Worm (Caenorhabditis elegans) whole organism, L2 larva: ENCODE data around the gene W07B8.4.

ENCODE experiments used
- F13H6.1 ChIP-seq: sonication (generic microtip); optimal IDR thresholded peaks from 2 replicates; lab custom pipeline; 2016; ENCODE audit warnings: missing genetic modification characterization, missing compliant biosample characterization
- Y55F3AM.14 ChIP-seq: fragments of 200-800 bp; sonication (Bioruptor generic); optimal IDR thresholded peaks from 2 replicates; lab custom pipeline; 2018; ENCODE audit warnings: mild to moderate bottlenecking, missing genetic modification characterization, missing compliant biosample characterization
- ZK546.5 ChIP-seq: sonication (generic microtip); optimal IDR thresholded peaks from 2 replicates; lab custom pipeline; 2017; ENCODE audit warnings: missing biosample characterization, missing genetic modification characterization
- alr-1 ChIP-seq: fragments of 150-350 bp; optimal IDR thresholded peaks from 2 replicates; lab custom pipeline; 2014; ENCODE audit warnings: missing biosample characterization, missing genetic modification characterization
- aly-2 ChIP-seq: fragments of 150-350 bp; optimal IDR thresholded peaks from 2 replicates; lab custom pipeline; 2014; ENCODE audit warnings: missing biosample characterization, missing genetic modification characterization
- ama-1 ChIP-seq: fragments of 150-350 bp; optimal IDR thresholded peaks from 2 replicates; lab custom pipeline; 2018; ENCODE audit warnings: inconsistent platforms
- blmp-1 ChIP-seq: sonication (generic microtip); optimal IDR thresholded peaks from 2 replicates; lab custom pipeline; 2017; ENCODE audit warnings: missing genetic modification characterization, mild to moderate bottlenecking, missing compliant biosample characterization, antibody characterized with exemption, moderate library complexity; ENCODE audit not compliant: insufficient read depth
- ceh-82 ChIP-seq: fragments of 150-350 bp; optimal IDR thresholded peaks from 2 replicates; lab custom pipeline; 2014; ENCODE audit warnings: missing biosample characterization, missing genetic modification characterization
- crh-2 ChIP-seq: sonication (generic microtip); optimal IDR thresholded peaks from 2 replicates; lab custom pipeline; 2017; ENCODE audit warnings: missing biosample characterization, missing genetic modification characterization
- dmd-4 ChIP-seq: sonication (generic microtip); optimal IDR thresholded peaks from 2 replicates; lab custom pipeline; 2017; ENCODE audit warnings: missing biosample characterization, missing genetic modification characterization
- egl-27 ChIP-seq: sonication (generic microtip); optimal IDR thresholded peaks from 3 replicates; lab custom pipeline; 2017; ENCODE audit warnings: missing biosample characterization, missing genetic modification reagents, missing genetic modification characterization
- elt-1 ChIP-seq: fragments of 150-350 bp; optimal IDR thresholded peaks from 2 replicates; lab custom pipeline; 2014; ENCODE audit warnings: missing biosample characterization, missing genetic modification characterization
- elt-3 ChIP-seq: sonication (generic microtip); optimal IDR thresholded peaks from 2 replicates; lab custom pipeline; 2017; ENCODE audit warnings: missing biosample characterization, missing genetic modification characterization
- fos-1 ChIP-seq: fragments of 150-350 bp; optimal IDR thresholded peaks from 2 replicates; lab custom pipeline; 2014; ENCODE audit warnings: missing biosample characterization, missing genetic modification characterization
- gmeb-1 ChIP-seq: fragments of 150-350 bp; optimal IDR thresholded peaks from 2 replicates; lab custom pipeline; 2014; ENCODE audit warnings: missing biosample characterization, missing genetic modification characterization
- lin-11 ChIP-seq: fragments of 150-350 bp; sonication (generic microtip); optimal IDR thresholded peaks from 2 replicates; lab custom pipeline; 2014; ENCODE audit warnings: missing biosample characterization, missing genetic modification characterization, inconsistent platforms, mixed read lengths
- lin-13 ChIP-seq: fragments of 150-350 bp; optimal IDR thresholded peaks from 2 replicates; lab custom pipeline; 2014; ENCODE audit warnings: missing biosample characterization, missing genetic modification reagents, missing genetic modification characterization
- lin-39 ChIP-seq: fragments of 150-350 bp; optimal IDR thresholded peaks from 2 replicates; lab custom pipeline; 2014; ENCODE audit warnings: missing biosample characterization, missing genetic modification reagents, missing genetic modification characterization
- lsy-2 ChIP-seq, 2 experiments: fragments of 150-350 bp in 1 of 2; sonication (generic microtip) in 1 of 2; optimal IDR thresholded peaks; 2 replicates each; lab custom pipeline; 2014 to 2017; ENCODE audit warnings: missing biosample characterization in 2 of 2, missing genetic modification characterization in 2 of 2
- mab-5 ChIP-seq: fragments of 150-350 bp; optimal IDR thresholded peaks from 2 replicates; lab custom pipeline; 2014; ENCODE audit warnings: missing biosample characterization, missing genetic modification characterization
- mbf-1 ChIP-seq: sonication (generic microtip); optimal IDR thresholded peaks from 2 replicates; lab custom pipeline; 2017; ENCODE audit warnings: missing biosample characterization, missing genetic modification characterization
- mdl-1 ChIP-seq, 2 experiments: fragments of 150-350 bp in 1 of 2; sonication (generic microtip) in 1 of 2; optimal IDR thresholded peaks; 2 replicates each; lab custom pipeline; 2017; ENCODE audit warnings: missing biosample characterization in 2 of 2, missing genetic modification characterization in 2 of 2
- nhr-10 ChIP-seq: sonication (generic microtip); optimal IDR thresholded peaks from 2 replicates; lab custom pipeline; 2017; ENCODE audit warnings: missing biosample characterization, missing genetic modification characterization
- nhr-11 ChIP-seq: fragments of 150-350 bp; optimal IDR thresholded peaks from 2 replicates; lab custom pipeline; 2014; ENCODE audit warnings: missing biosample characterization, missing genetic modification characterization
- nhr-12 ChIP-seq: fragments of 150-350 bp; optimal IDR thresholded peaks from 2 replicates; lab custom pipeline; 2014; ENCODE audit warnings: missing biosample characterization, missing genetic modification characterization
- nhr-129 ChIP-seq: fragments of 150-350 bp; optimal IDR thresholded peaks from 2 replicates; lab custom pipeline; 2014; ENCODE audit warnings: missing biosample characterization, missing genetic modification characterization
- nhr-21 ChIP-seq: fragments of 150-350 bp; optimal IDR thresholded peaks from 2 replicates; lab custom pipeline; 2014; ENCODE audit warnings: missing biosample characterization, missing genetic modification characterization
- nhr-23 ChIP-seq: fragments of 150-350 bp; optimal IDR thresholded peaks from 2 replicates; lab custom pipeline; 2014; ENCODE audit warnings: missing biosample characterization, missing genetic modification reagents, missing genetic modification characterization
- nhr-25 ChIP-seq: fragments of 150-350 bp; sonication (generic microtip); optimal IDR thresholded peaks from 3 replicates; lab custom pipeline; 2014; ENCODE audit warnings: missing biosample characterization, missing genetic modification characterization
- nhr-6 ChIP-seq: fragments of 150-350 bp; optimal IDR thresholded peaks from 2 replicates; lab custom pipeline; 2014; ENCODE audit warnings: missing biosample characterization, missing genetic modification characterization
- nhr-77 ChIP-seq: fragments of 150-350 bp; optimal IDR thresholded peaks from 2 replicates; lab custom pipeline; 2014; ENCODE audit warnings: missing biosample characterization, missing genetic modification characterization
- peb-1 ChIP-seq: fragments of 150-350 bp; optimal IDR thresholded peaks from 2 replicates; lab custom pipeline; 2014; ENCODE audit warnings: missing biosample characterization, missing genetic modification characterization
- sem-4 ChIP-seq: fragments of 150-350 bp; optimal IDR thresholded peaks from 2 replicates; lab custom pipeline; 2014; ENCODE audit warnings: missing biosample characterization, missing genetic modification reagents, missing genetic modification characterization
- skn-1 ChIP-seq: sonication (generic microtip); optimal IDR thresholded peaks from 2 replicates; lab custom pipeline; 2017; ENCODE audit warnings: missing biosample characterization, missing genetic modification characterization
- sma-3 ChIP-seq: sonication (generic microtip); optimal IDR thresholded peaks from 2 replicates; lab custom pipeline; 2016; ENCODE audit warnings: missing genetic modification reagents, missing genetic modification characterization, missing compliant biosample characterization
- sma-9 ChIP-seq, 2 experiments: fragments of 150-350 bp in 1 of 2; sonication (generic microtip) in 1 of 2; optimal IDR thresholded peaks; 2 replicates each; lab custom pipeline; 2014 to 2016; ENCODE audit warnings: missing genetic modification characterization in 2 of 2, mild to moderate bottlenecking in 1 of 2, missing biosample characterization in 1 of 2, missing compliant biosample characterization in 1 of 2, missing genetic modification reagents in 1 of 2, moderate library complexity in 1 of 2
- snpc-4 ChIP-seq: fragments of 150-350 bp; optimal IDR thresholded peaks from 2 replicates; lab custom pipeline; 2014; ENCODE audit warnings: missing biosample characterization, missing genetic modification characterization
- unc-39 ChIP-seq: fragments of 150-350 bp; optimal IDR thresholded peaks from 2 replicates; lab custom pipeline; 2014; ENCODE audit warnings: missing biosample characterization, missing genetic modification characterization
- unc-55 ChIP-seq: fragments of 150-350 bp; sonication (generic microtip); optimal IDR thresholded peaks from 3 replicates; lab custom pipeline; 2014; ENCODE audit warnings: missing biosample characterization, missing genetic modification reagents, missing genetic modification characterization
- unc-62 ChIP-seq: fragments of 150-350 bp; optimal IDR thresholded peaks from 2 replicates; lab custom pipeline; 2014; ENCODE audit warnings: missing biosample characterization, missing genetic modification reagents, missing genetic modification characterization
- ztf-1 ChIP-seq: fragments of 200-800 bp; sonication (Bioruptor generic); conservative IDR thresholded peaks from 2 replicates; pipeline ENCODE4 v1.3.6; 2022; ENCODE audit warnings: missing genetic modification characterization, missing compliant biosample characterization
- ztf-11 ChIP-seq: sonication (generic microtip); optimal IDR thresholded peaks from 2 replicates; lab custom pipeline; 2017; ENCODE audit warnings: missing biosample characterization, missing genetic modification characterization
- ztf-4 ChIP-seq: fragments of 150-350 bp; optimal IDR thresholded peaks from 2 replicates; lab custom pipeline; 2014; ENCODE audit warnings: missing biosample characterization, missing genetic modification characterization

W07B8.4 gene

ce11 chrV:1157443-1157842, 25.7 kb upstream of the W07B8.4 start:
- TF ChIP-seq F13H6.1 (tag; lab: Kevin White, UChicago) (no peak), Y55F3AM.14 (GFP tag; lab: Kevin White, UChicago) (peak; percentile 62), nhr-77 (tag; lab: Kevin White, UChicago) (peak; percentile 0)

DNA sequence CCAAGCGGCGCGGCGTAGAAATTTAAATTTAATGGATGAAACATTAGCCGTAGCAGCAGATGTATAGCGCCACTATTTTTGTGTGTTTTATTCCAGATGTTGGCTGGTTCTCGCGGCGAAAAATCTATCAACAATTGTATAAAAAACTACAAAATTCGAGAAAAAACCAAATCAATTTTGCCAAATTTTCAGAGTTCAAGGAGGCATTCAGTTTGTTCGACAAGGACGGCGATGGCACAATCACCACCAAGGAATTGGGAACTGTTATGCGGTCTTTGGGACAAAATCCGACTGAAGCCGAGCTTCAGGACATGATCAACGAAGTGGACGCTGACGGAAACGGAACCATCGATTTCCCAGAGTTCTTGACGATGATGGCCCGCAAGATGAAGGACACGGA, 24.7 kb upstream of the W07B8.4 start:
- no peak for TF ChIP-seq lin-11 (tag; lab: Kevin White, UChicago)
- TF ChIP-seq nhr-10 (tag; lab: Kevin White, UChicago), result no peak
- TF ChIP-seq skn-1, result no peak
- TF ChIP-seq mab-5, result no peak
- TF ChIP-seq, all 48 proteins: peak for 0

ce11 chrV:1155914-1156313, 24.2 kb upstream of the W07B8.4 start, which contains the start of gene cmd-1:
cmd-1 (plus strand) TSS chrV:1156271.
- TF ChIP-seq elt-3, result no peak
- no peak for TF ChIP-seq nhr-25
- no peak for TF ChIP-seq ceh-82
- TF ChIP-seq peb-1, result no peak
- TF ChIP-seq nhr-10 (tag; lab: Kevin White, UChicago), result no peak
- no peak for TF ChIP-seq lin-11 (tag; lab: Kevin White, UChicago)
- TF ChIP-seq dmd-4 (tag; lab: Kevin White, UChicago), result no peak
- peak; percentile 81 for TF ChIP-seq fos-1 (tag; lab: Kevin White, UChicago)
- TF ChIP-seq ama-1 (lab: Kevin White, UChicago), result no peak
- TF ChIP-seq crh-2 (tag; lab: Kevin White, UChicago), result peak; percentile 15
- TF ChIP-seq mbf-1, result no peak
- no peak for TF ChIP-seq lin-39 (tag; lab: Kevin White, UChicago)
- TF ChIP-seq sma-3, result peak; percentile 56
- TF ChIP-seq nhr-21 (tag; lab: Kevin White, UChicago), result peak; percentile 42
- TF ChIP-seq nhr-6 (tag; lab: Kevin White, UChicago), result no peak
- TF ChIP-seq lin-13 (GFP tag; lab: Kevin White, UChicago), result peak; percentile 45
- no peak for TF ChIP-seq unc-62 (GFP tag; lab: Kevin White, UChicago)
- TF ChIP-seq nhr-12 (tag; lab: Kevin White, UChicago), result no peak
- TF ChIP-seq egl-27, result no peak
- TF ChIP-seq nhr-77 (tag; lab: Kevin White, UChicago), result no peak
- TF ChIP-seq elt-1, result no peak
- TF ChIP-seq skn-1, result no peak
- TF ChIP-seq mdl-1 (tag; optimal IDR thresholded peaks at IDR 0.05; lab: Kevin White, UChicago), result no peak
- TF ChIP-seq nhr-11 (tag; lab: Kevin White, UChicago), result no peak
- no peak for TF ChIP-seq blmp-1
- no peak for TF ChIP-seq ztf-1 (GFP tag; lab: Robert Waterston, UW)
- TF ChIP-seq unc-39, result no peak
- no peak for TF ChIP-seq snpc-4
- TF ChIP-seq gmeb-1 (tag; lab: Kevin White, UChicago), result peak; percentile 30
- TF ChIP-seq alr-1 (tag; lab: Kevin White, UChicago), result no peak
- no peak for TF ChIP-seq ZK546.5 (tag; lab: Kevin White, UChicago)
- TF ChIP-seq nhr-23 (tag; lab: Kevin White, UChicago), result no peak
- TF ChIP-seq nhr-129 (tag; lab: Kevin White, UChicago), result no peak
- no peak for TF ChIP-seq sem-4 (tag; lab: Kevin White, UChicago)
- no peak for TF ChIP-seq Y55F3AM.14 (GFP tag; lab: Kevin White, UChicago)
- TF ChIP-seq aly-2 (tag; lab: Kevin White, UChicago), result no peak
- TF ChIP-seq lsy-2 (tag; optimal IDR thresholded peaks at IDR 0.05; lab: Kevin White, UChicago), result no peak

ce11 chrV:1154472-1155278, 22.9 kb upstream of the W07B8.4 start:
- no peak for TF ChIP-seq ztf-1 (GFP tag; lab: Robert Waterston, UW)
- peak; percentile 40 for TF ChIP-seq nhr-21 (tag; lab: Kevin White, UChicago)
- TF ChIP-seq ztf-4 (tag; lab: Kevin White, UChicago), result peak; percentile 24
- no peak for TF ChIP-seq nhr-77 (tag; lab: Kevin White, UChicago)
- no peak for TF ChIP-seq unc-62 (GFP tag; lab: Kevin White, UChicago)
- TF ChIP-seq elt-1, result no peak
- peak; percentile 44 for TF ChIP-seq sma-3
- TF ChIP-seq nhr-25, result peak; percentile 38
- TF ChIP-seq ztf-11 (tag; lab: Kevin White, UChicago), result no peak
- no peak for TF ChIP-seq nhr-6 (tag; lab: Kevin White, UChicago)
- peak; percentile 25 for TF ChIP-seq sma-9 (GFP tag; optimal IDR thresholded peaks at IDR 0.05; lab: Kevin White, UChicago)
- TF ChIP-seq sma-9 (tag; optimal IDR thresholded peaks at IDR 0.05; lab: Kevin White, UChicago), result no peak
- TF ChIP-seq mbf-1, result no peak
- no peak for TF ChIP-seq peb-1
- TF ChIP-seq lin-11 (tag; lab: Kevin White, UChicago), result no peak
- TF ChIP-seq nhr-12 (tag; lab: Kevin White, UChicago), result no peak
- no peak for TF ChIP-seq mab-5
- TF ChIP-seq lsy-2 (tag; optimal IDR thresholded peaks at IDR 0.05; lab: Kevin White, UChicago), result no peak
- no peak for TF ChIP-seq aly-2 (tag; lab: Kevin White, UChicago)
- TF ChIP-seq elt-3, result no peak
- no peak for TF ChIP-seq gmeb-1 (tag; lab: Kevin White, UChicago)
- TF ChIP-seq blmp-1, result peak; percentile 2
- peak; percentile 26 for TF ChIP-seq F13H6.1 (tag; lab: Kevin White, UChicago)
- no peak for TF ChIP-seq nhr-10 (tag; lab: Kevin White, UChicago)
- no peak for TF ChIP-seq unc-55
- TF ChIP-seq nhr-11 (tag; lab: Kevin White, UChicago), result no peak
- TF ChIP-seq unc-39, result no peak
- TF ChIP-seq Y55F3AM.14 (GFP tag; lab: Kevin White, UChicago), result peak; percentile 81
- TF ChIP-seq mdl-1 (tag; optimal IDR thresholded peaks at IDR 0.05; lab: Kevin White, UChicago), result no peak
